Fruit fly (Drosophila melanogaster) whole organism, embryonic: Measurements from ENCODE around the gene pHCl-1.

ENCODE experiments used
- CG3995 ChIP-seq: fragments of 200-800 bp; sonication (Bioruptor generic); optimal IDR thresholded peaks from 3 replicates; lab custom pipeline; 2016; ENCODE audit warnings: missing biosample characterization, missing genetic modification characterization
- CrebB ChIP-seq: fragments of 200-800 bp; sonication (Bioruptor generic); optimal IDR thresholded peaks from 3 replicates; lab custom pipeline; 2018; ENCODE audit warnings: missing biosample characterization, mild to moderate bottlenecking, missing genetic modification characterization
- Fer3 ChIP-seq: fragments of 200-800 bp; sonication (Bioruptor generic); optimal IDR thresholded peaks from 2 replicates; lab custom pipeline; 2018; ENCODE audit warnings: missing biosample characterization, mild to moderate bottlenecking, missing genetic modification characterization, moderate library complexity
- YL-1 ChIP-seq: fragments of 200-800 bp; sonication (Bioruptor generic); optimal IDR thresholded peaks from 3 replicates; lab custom pipeline; 2017; ENCODE audit warnings: missing biosample characterization, mild to moderate bottlenecking, missing genetic modification characterization
- aop ChIP-seq: fragments of 200-800 bp; sonication (Bioruptor generic); IDR thresholded peaks from 2 replicates; pipeline ENCODE4 v1.3.6; 2022; ENCODE audit warnings: missing biosample characterization, missing genetic modification characterization
- ken ChIP-seq: fragments of 200-800 bp; sonication (Bioruptor generic); IDR thresholded peaks from 3 replicates; pipeline ENCODE4 v1.3.6; 2022; ENCODE audit warnings: missing biosample characterization, missing genetic modification characterization

DNA sequence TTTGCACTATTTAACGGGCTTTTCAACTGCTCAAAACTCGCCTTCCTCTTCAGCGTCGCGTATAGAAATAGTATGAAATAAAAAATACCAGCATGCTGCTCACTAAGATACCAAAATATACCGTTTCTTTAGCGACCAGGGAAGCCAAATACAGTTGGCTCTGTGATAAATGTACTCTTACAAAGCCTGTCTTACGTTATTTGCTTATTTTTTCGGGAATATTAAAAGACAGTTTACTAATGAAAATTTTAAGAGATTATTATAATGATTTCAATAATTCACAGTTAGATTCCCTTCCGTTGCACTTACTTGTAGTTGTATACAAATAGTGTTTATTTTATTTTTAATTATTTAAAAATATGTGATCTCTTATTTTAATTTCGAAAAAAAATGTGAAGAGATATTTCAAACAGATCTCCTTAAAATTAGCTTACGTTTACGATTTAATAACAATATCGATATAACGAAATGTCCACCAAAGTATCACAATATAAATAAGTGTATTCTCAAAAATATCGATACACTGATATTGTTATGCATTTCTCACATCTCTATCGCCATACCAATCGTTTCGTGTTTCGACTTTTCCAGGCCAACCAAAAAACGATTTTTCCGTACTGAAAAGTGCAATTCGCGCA, 72.4 kb downstream of the pHCl-1 start, which contains the start of the genes DCP2 and dbo:
- no peak for TF ChIP-seq YL-1 (GFP tag; lab: Kevin White, UChicago)
- no peak for TF ChIP-seq aop (GFP tag; lab: Robert Waterston, UW)
- peak; percentile 11 for TF ChIP-seq CrebB (tag; lab: Kevin White, UChicago)
- peak; percentile 82 for TF ChIP-seq Fer3 (tag; lab: Kevin White, UChicago)
- peak; percentile 80 for TF ChIP-seq CG3995 (GFP tag; lab: Kevin White, UChicago)
- TF ChIP-seq ken (GFP tag; lab: Robert Waterston, UW), result peak; percentile 60; the same call in 2 of the 3 replicates
